Worm (Caenorhabditis elegans) whole organism, L2 larva: ENCODE data around the gene C09G12.17.
A peak's percentile ranks its signal among the peaks of the same experiment; 100 is the strongest.

Source experiments
- C34F6.9 ChIP-seq: fragments of 150-350 bp; optimal IDR thresholded peaks from 2 replicates; lab custom pipeline; 2014; ENCODE audit warnings: missing biosample characterization, missing genetic modification characterization
- F13H6.1 ChIP-seq: sonication (generic microtip); optimal IDR thresholded peaks from 2 replicates; lab custom pipeline; 2016; ENCODE audit warnings: missing genetic modification characterization, missing compliant biosample characterization
- Y55F3AM.14 ChIP-seq: fragments of 200-800 bp; sonication (Bioruptor generic); optimal IDR thresholded peaks from 2 replicates; lab custom pipeline; 2018; ENCODE audit warnings: mild to moderate bottlenecking, missing genetic modification characterization, missing compliant biosample characterization
- alr-1 ChIP-seq: fragments of 150-350 bp; optimal IDR thresholded peaks from 2 replicates; lab custom pipeline; 2014; ENCODE audit warnings: missing biosample characterization, missing genetic modification characterization
- aly-2 ChIP-seq: fragments of 150-350 bp; optimal IDR thresholded peaks from 2 replicates; lab custom pipeline; 2014; ENCODE audit warnings: missing biosample characterization, missing genetic modification characterization
- ama-1 ChIP-seq: fragments of 150-350 bp; optimal IDR thresholded peaks from 2 replicates; lab custom pipeline; 2018; ENCODE audit warnings: inconsistent platforms
- ceh-16 ChIP-seq: fragments of 150-350 bp; optimal IDR thresholded peaks from 2 replicates; lab custom pipeline; 2014; ENCODE audit warnings: missing biosample characterization, missing genetic modification characterization
- ceh-82 ChIP-seq: fragments of 150-350 bp; optimal IDR thresholded peaks from 2 replicates; lab custom pipeline; 2014; ENCODE audit warnings: missing biosample characterization, missing genetic modification characterization
- dmd-4 ChIP-seq: sonication (generic microtip); optimal IDR thresholded peaks from 2 replicates; lab custom pipeline; 2017; ENCODE audit warnings: missing biosample characterization, missing genetic modification characterization
- elt-1 ChIP-seq: fragments of 150-350 bp; optimal IDR thresholded peaks from 2 replicates; lab custom pipeline; 2014; ENCODE audit warnings: missing biosample characterization, missing genetic modification characterization
- elt-3 ChIP-seq: sonication (generic microtip); optimal IDR thresholded peaks from 2 replicates; lab custom pipeline; 2017; ENCODE audit warnings: missing biosample characterization, missing genetic modification characterization
- fos-1 ChIP-seq: fragments of 150-350 bp; optimal IDR thresholded peaks from 2 replicates; lab custom pipeline; 2014; ENCODE audit warnings: missing biosample characterization, missing genetic modification characterization
- lin-11 ChIP-seq: fragments of 150-350 bp; sonication (generic microtip); optimal IDR thresholded peaks from 2 replicates; lab custom pipeline; 2014; ENCODE audit warnings: missing biosample characterization, missing genetic modification characterization, inconsistent platforms, mixed read lengths
- lin-13 ChIP-seq: fragments of 150-350 bp; optimal IDR thresholded peaks from 2 replicates; lab custom pipeline; 2014; ENCODE audit warnings: missing biosample characterization, missing genetic modification reagents, missing genetic modification characterization
- lin-39 ChIP-seq: fragments of 150-350 bp; optimal IDR thresholded peaks from 2 replicates; lab custom pipeline; 2014; ENCODE audit warnings: missing biosample characterization, missing genetic modification reagents, missing genetic modification characterization
- lsy-2 ChIP-seq, 2 experiments: fragments of 150-350 bp in 1 of 2; sonication (generic microtip) in 1 of 2; optimal IDR thresholded peaks; 2 replicates each; lab custom pipeline; 2014 to 2017; ENCODE audit warnings: missing biosample characterization in 2 of 2, missing genetic modification characterization in 2 of 2
- mab-5 ChIP-seq: fragments of 150-350 bp; optimal IDR thresholded peaks from 2 replicates; lab custom pipeline; 2014; ENCODE audit warnings: missing biosample characterization, missing genetic modification characterization
- mdl-1 ChIP-seq, 2 experiments: fragments of 150-350 bp in 1 of 2; sonication (generic microtip) in 1 of 2; optimal IDR thresholded peaks; 2 replicates each; lab custom pipeline; 2017; ENCODE audit warnings: missing biosample characterization in 2 of 2, missing genetic modification characterization in 2 of 2
- nhr-11 ChIP-seq: fragments of 150-350 bp; optimal IDR thresholded peaks from 2 replicates; lab custom pipeline; 2014; ENCODE audit warnings: missing biosample characterization, missing genetic modification characterization
- nhr-12 ChIP-seq: fragments of 150-350 bp; optimal IDR thresholded peaks from 2 replicates; lab custom pipeline; 2014; ENCODE audit warnings: missing biosample characterization, missing genetic modification characterization
- nhr-129 ChIP-seq: fragments of 150-350 bp; optimal IDR thresholded peaks from 2 replicates; lab custom pipeline; 2014; ENCODE audit warnings: missing biosample characterization, missing genetic modification characterization
- nhr-21 ChIP-seq: fragments of 150-350 bp; optimal IDR thresholded peaks from 2 replicates; lab custom pipeline; 2014; ENCODE audit warnings: missing biosample characterization, missing genetic modification characterization
- nhr-23 ChIP-seq: fragments of 150-350 bp; optimal IDR thresholded peaks from 2 replicates; lab custom pipeline; 2014; ENCODE audit warnings: missing biosample characterization, missing genetic modification reagents, missing genetic modification characterization
- nhr-237 ChIP-seq: fragments of 150-350 bp; optimal IDR thresholded peaks from 2 replicates; lab custom pipeline; 2014; ENCODE audit warnings: missing biosample characterization, missing genetic modification characterization
- nhr-25 ChIP-seq: fragments of 150-350 bp; sonication (generic microtip); optimal IDR thresholded peaks from 3 replicates; lab custom pipeline; 2014; ENCODE audit warnings: missing biosample characterization, missing genetic modification characterization
- nhr-6 ChIP-seq: fragments of 150-350 bp; optimal IDR thresholded peaks from 2 replicates; lab custom pipeline; 2014; ENCODE audit warnings: missing biosample characterization, missing genetic modification characterization
- nhr-77 ChIP-seq: fragments of 150-350 bp; optimal IDR thresholded peaks from 2 replicates; lab custom pipeline; 2014; ENCODE audit warnings: missing biosample characterization, missing genetic modification characterization
- peb-1 ChIP-seq: fragments of 150-350 bp; optimal IDR thresholded peaks from 2 replicates; lab custom pipeline; 2014; ENCODE audit warnings: missing biosample characterization, missing genetic modification characterization
- sem-4 ChIP-seq: fragments of 150-350 bp; optimal IDR thresholded peaks from 2 replicates; lab custom pipeline; 2014; ENCODE audit warnings: missing biosample characterization, missing genetic modification reagents, missing genetic modification characterization
- skn-1 ChIP-seq: sonication (generic microtip); optimal IDR thresholded peaks from 2 replicates; lab custom pipeline; 2017; ENCODE audit warnings: missing biosample characterization, missing genetic modification characterization
- sma-9 ChIP-seq, 2 experiments: fragments of 150-350 bp in 1 of 2; sonication (generic microtip) in 1 of 2; optimal IDR thresholded peaks; 2 replicates each; lab custom pipeline; 2014 to 2016; ENCODE audit warnings: missing genetic modification characterization in 2 of 2, mild to moderate bottlenecking in 1 of 2, missing biosample characterization in 1 of 2, missing compliant biosample characterization in 1 of 2, missing genetic modification reagents in 1 of 2, moderate library complexity in 1 of 2
- snpc-4 ChIP-seq: fragments of 150-350 bp; optimal IDR thresholded peaks from 2 replicates; lab custom pipeline; 2014; ENCODE audit warnings: missing biosample characterization, missing genetic modification characterization
- unc-39 ChIP-seq: fragments of 150-350 bp; optimal IDR thresholded peaks from 2 replicates; lab custom pipeline; 2014; ENCODE audit warnings: missing biosample characterization, missing genetic modification characterization
- unc-55 ChIP-seq: fragments of 150-350 bp; sonication (generic microtip); optimal IDR thresholded peaks from 3 replicates; lab custom pipeline; 2014; ENCODE audit warnings: missing biosample characterization, missing genetic modification reagents, missing genetic modification characterization
- unc-62 ChIP-seq: fragments of 150-350 bp; optimal IDR thresholded peaks from 2 replicates; lab custom pipeline; 2014; ENCODE audit warnings: missing biosample characterization, missing genetic modification reagents, missing genetic modification characterization
- zag-1 ChIP-seq: fragments of 150-350 bp; optimal IDR thresholded peaks from 2 replicates; lab custom pipeline; 2014; ENCODE audit warnings: missing biosample characterization, missing genetic modification characterization
- ztf-11 ChIP-seq: sonication (generic microtip); optimal IDR thresholded peaks from 2 replicates; lab custom pipeline; 2017; ENCODE audit warnings: missing biosample characterization, missing genetic modification characterization
- ztf-4 ChIP-seq: fragments of 150-350 bp; optimal IDR thresholded peaks from 2 replicates; lab custom pipeline; 2014; ENCODE audit warnings: missing biosample characterization, missing genetic modification characterization

C09G12.17 gene

DNA sequence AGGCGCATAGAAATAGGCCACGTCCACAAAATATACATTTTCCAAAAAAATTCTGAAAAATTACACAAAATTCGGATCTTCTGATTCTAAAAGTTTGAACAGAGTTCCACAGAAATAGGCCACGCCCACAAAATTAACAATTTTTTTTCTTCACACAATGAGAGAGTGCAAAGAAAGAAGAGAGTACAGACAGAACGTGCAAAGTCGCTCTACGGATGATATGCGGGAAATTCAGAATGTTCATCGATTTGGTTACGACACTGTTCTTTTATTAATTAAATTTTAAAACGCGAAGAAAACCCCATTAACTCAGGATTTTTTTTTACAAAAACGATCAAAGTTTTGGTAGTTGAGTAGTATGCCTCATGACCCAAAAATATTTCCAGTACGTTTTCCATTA lies 36.7 kb upstream of the C09G12.17 start:
- TF ChIP-seq ztf-4 (no peak), fos-1 (tag; lab: Kevin White, UChicago) (no peak), unc-55 (peak; percentile 61), nhr-129 (peak; percentile 5), nhr-25 (tag; lab: Kevin White, UChicago) (no peak), ceh-16 (tag; lab: Kevin White, UChicago) (no peak), unc-62 (GFP tag; lab: Kevin White, UChicago) (no peak), lsy-2 (tag; optimal IDR thresholded peaks at IDR 0.05; lab: Kevin White, UChicago) (peak in 1 of 2 experiments; percentile 57), mab-5 (tag; lab: Kevin White, UChicago) (no peak), snpc-4 (tag; lab: Kevin White, UChicago) (no peak), C34F6.9 (peak; percentile 27), dmd-4 (tag; lab: Kevin White, UChicago) (no peak), F13H6.1 (tag; lab: Kevin White, UChicago) (no peak), lin-11 (tag; lab: Kevin White, UChicago) (no peak)

DNA sequence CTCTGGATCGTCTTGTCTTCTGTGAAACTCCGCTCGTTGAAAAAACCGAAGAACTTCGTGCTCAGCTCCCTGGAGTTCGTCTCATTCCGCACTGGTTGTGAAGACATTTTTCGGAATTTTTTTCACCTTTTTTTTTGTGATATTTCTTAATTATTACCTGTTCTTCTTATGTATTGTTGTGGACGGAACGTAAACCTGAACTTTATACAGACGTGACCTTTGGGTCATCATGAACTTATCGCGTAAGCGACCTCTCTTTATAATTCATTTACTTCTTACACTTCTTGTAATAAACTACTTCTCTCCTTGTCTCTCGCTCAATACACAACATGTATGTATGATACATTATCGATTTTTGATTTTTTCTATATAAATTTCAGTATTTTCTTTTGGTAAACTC lies 35.9 kb upstream of the C09G12.17 start, which contains the start of gene M57.1:
Gene M57.1 (plus strand): TSS at position 301 of the 400 bp plus-strand sequence.
- TF ChIP-seq C34F6.9 (no peak), peb-1 (no peak), unc-55 (no peak), nhr-11 (no peak), F13H6.1 (tag; lab: Kevin White, UChicago) (no peak)

DNA sequence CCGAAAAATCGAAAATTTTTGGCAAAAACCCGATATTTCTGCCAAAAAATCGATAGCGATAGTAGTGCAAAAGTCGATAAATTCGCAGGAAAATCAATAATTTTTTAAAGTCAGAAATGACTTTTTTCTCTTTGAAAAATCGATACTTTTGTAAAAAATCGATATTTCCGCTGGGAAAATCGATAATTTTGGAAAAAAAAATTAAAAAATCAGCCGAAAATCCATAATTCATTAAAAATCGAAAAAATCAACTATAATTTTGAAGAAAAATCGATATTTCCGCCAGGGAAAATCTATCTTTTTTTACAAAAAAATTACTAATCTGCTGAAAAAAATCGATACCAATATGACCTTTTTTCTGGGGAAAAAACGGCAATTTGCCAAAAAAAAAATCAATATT lies 35.3 kb upstream of the C09G12.17 start:
- TF ChIP-seq lin-39 (tag; lab: Kevin White, UChicago), result no peak
- TF ChIP-seq unc-55, result no peak
- no peak for TF ChIP-seq sem-4 (tag; lab: Kevin White, UChicago)
- no peak for TF ChIP-seq nhr-23 (tag; lab: Kevin White, UChicago)
- TF ChIP-seq lin-11 (tag; lab: Kevin White, UChicago), result no peak
- no peak for TF ChIP-seq mdl-1 (tag; optimal IDR thresholded peaks at IDR 0.05; lab: Kevin White, UChicago)
- TF ChIP-seq nhr-12 (tag; lab: Kevin White, UChicago), result no peak
- no peak for TF ChIP-seq nhr-77 (tag; lab: Kevin White, UChicago)
- no peak for TF ChIP-seq elt-3 (tag; lab: Kevin White, UChicago)
- TF ChIP-seq nhr-21 (tag; lab: Kevin White, UChicago), result no peak

DNA sequence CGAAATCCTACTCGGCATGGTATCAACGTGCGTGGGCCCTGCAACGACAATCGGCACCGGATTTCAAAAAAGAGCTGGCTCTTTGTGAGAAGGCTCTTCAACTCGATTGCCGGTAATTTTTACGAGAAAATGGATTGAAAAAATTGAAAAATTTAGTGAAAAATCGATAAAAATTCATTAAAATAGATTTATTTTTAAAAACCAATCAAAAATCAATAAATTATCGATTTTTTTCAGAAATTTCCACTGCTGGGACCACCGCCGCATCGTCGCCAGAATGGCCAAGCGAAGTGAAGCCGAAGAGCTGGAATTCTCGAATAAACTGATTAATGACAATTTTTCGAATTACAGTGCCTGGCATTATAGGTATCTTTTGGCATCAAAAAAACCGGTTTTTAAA lies 31.6 kb upstream of the C09G12.17 start:
- no peak for TF ChIP-seq nhr-23 (tag; lab: Kevin White, UChicago)
- no peak for TF ChIP-seq ceh-82 (tag; lab: Kevin White, UChicago)
- no peak for TF ChIP-seq dmd-4 (tag; lab: Kevin White, UChicago)
- no peak for TF ChIP-seq nhr-12 (tag; lab: Kevin White, UChicago)
- no peak for TF ChIP-seq elt-1 (tag; lab: Kevin White, UChicago)

DNA sequence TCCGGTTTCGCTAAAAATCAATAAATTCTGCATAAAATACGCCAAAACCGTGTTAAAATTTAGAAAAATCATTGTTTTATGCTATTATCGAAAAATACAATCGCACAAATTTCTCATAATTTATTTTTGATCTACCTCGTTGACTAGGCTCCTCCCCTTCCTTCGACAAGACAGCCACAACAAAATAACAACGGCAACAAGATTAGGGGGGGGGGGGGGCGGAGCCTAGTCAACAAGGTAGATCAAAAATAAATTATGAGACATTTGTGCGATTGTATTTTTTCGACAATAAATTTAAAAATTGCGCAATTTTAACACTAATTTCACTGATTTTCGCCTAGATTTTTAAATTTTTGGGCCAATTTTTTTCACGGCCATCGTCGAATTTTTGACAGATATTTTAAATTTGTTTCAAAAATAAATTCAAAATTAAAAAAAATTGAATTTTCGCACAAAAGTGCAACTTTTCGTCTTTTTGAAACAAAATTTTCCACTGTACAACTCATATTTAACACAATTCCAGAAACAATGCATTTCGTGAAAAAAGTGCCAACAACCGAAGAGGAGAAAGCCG lies 30.7 kb upstream of the C09G12.17 start, which contains the start of gene M57.2:
Gene M57.2 (plus strand): TSS at position 524 of the 574 bp plus-strand sequence.
- no peak for TF ChIP-seq peb-1
- no peak for TF ChIP-seq lsy-2 (tag; optimal IDR thresholded peaks at IDR 0.05; lab: Kevin White, UChicago)
- no peak for TF ChIP-seq nhr-23 (tag; lab: Kevin White, UChicago)

DNA sequence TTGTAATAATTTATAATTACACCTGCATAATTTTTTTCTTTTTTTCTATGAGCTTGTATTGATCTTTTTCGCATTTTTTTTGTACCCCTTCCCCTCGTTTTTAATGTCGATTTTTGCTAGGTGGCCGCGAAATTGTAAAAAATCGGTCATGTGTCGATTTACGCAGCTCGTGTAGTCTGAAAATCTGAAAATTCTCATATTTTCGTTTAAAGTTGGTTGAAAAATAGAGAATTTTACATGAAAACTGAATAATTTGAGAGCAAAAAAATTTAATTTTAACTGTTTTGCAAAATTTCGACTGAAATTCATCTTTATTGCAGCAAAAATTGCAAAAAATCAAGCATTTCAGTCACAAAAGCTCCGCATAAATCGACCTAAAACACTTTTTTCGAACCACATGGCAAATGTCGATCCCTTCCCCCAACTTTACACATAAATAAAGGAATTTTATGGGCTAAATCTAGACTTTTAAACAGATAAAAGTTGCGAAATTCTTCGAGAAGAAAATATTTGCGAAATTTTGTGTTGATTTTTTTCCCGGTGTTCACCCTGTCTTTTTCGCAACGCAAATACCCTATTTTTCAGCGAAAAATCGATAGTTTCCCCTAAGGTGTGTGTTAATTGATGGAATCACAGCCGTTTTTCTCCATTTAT lies 30.0 kb upstream of the C09G12.17 start:
- TF ChIP-seq skn-1 (tag; lab: Kevin White, UChicago) (no peak), unc-55 (peak; percentile 6), lsy-2 (tag; optimal IDR thresholded peaks at IDR 0.05; lab: Kevin White, UChicago) (peak in 1 of 2 experiments; percentile 8)

DNA sequence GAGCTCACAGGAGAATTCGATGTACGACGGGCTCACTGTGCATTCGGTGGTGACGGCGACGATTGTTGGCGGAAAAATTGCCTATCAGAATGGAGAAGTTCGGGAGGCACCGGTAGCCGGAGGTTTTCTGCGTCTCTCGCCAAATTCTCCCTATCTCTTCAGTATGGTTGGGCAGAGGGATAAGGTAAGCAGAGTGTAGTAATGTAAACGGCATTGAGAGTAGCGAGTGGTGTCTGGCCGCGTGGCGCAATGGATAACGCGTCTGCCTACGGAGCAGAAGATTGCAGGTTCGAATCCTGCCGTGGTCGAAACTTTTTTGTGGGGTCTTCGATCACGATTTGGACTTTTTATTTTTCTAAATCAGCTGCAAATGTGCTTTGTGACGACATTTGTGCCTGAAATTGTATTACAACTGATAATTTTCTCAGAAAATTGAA lies 28.3 kb upstream of the C09G12.17 start:
- TF ChIP-seq nhr-25 (tag; lab: Kevin White, UChicago), result no peak
- no peak for TF ChIP-seq aly-2
- TF ChIP-seq ama-1 (lab: Kevin White, UChicago), result no peak
- no peak for TF ChIP-seq elt-3 (tag; lab: Kevin White, UChicago)
- no peak for TF ChIP-seq nhr-11
- no peak for TF ChIP-seq ztf-4
- no peak for TF ChIP-seq alr-1 (tag; lab: Kevin White, UChicago)
- TF ChIP-seq elt-1 (tag; lab: Kevin White, UChicago), result no peak
- no peak for TF ChIP-seq zag-1 (tag; lab: Kevin White, UChicago)
- no peak for TF ChIP-seq nhr-237 (tag; lab: Kevin White, UChicago)
- TF ChIP-seq ztf-11 (tag; lab: Kevin White, UChicago), result no peak
- no peak for TF ChIP-seq sem-4 (tag; lab: Kevin White, UChicago)
- peak; percentile 39 for TF ChIP-seq F13H6.1 (tag; lab: Kevin White, UChicago)
- TF ChIP-seq sma-9 (GFP tag; optimal IDR thresholded peaks at IDR 0.05; lab: Kevin White, UChicago), result peak; percentile 43
- no peak for TF ChIP-seq sma-9 (tag; optimal IDR thresholded peaks at IDR 0.05; lab: Kevin White, UChicago)
- no peak for TF ChIP-seq unc-39 (tag; lab: Kevin White, UChicago)
- TF ChIP-seq mab-5 (tag; lab: Kevin White, UChicago), result no peak
- peak in 1 of 2 experiments; percentile 51 for TF ChIP-seq lsy-2 (tag; optimal IDR thresholded peaks at IDR 0.05; lab: Kevin White, UChicago)
- no peak for TF ChIP-seq nhr-23 (tag; lab: Kevin White, UChicago)
- TF ChIP-seq Y55F3AM.14 (GFP tag; lab: Kevin White, UChicago), result peak; percentile 55
- no peak for TF ChIP-seq nhr-6 (tag; lab: Kevin White, UChicago)
- TF ChIP-seq lin-13 (GFP tag; lab: Kevin White, UChicago), result peak; percentile 27
